Worm (Caenorhabditis elegans) whole organism, late embryonic: ENCODE measurements around the gene F16G10.13.

ENCODE experiments used
- C08G9.2 ChIP-seq: sonication (generic microtip); optimal IDR thresholded peaks from 2 replicates; lab custom pipeline; 2016; ENCODE audit warnings: mild to moderate bottlenecking, missing genetic modification characterization, moderate library complexity, missing compliant biosample characterization
- C38D4.7 ChIP-seq: fragments of 200-800 bp; sonication (Bioruptor generic); optimal IDR thresholded peaks from 2 replicates; lab custom pipeline; 2018; ENCODE audit warnings: mild to moderate bottlenecking, missing genetic modification characterization, moderate library complexity, missing compliant biosample characterization
- F13H6.1 ChIP-seq: sonication (generic microtip); optimal IDR thresholded peaks from 2 replicates; lab custom pipeline; 2016; ENCODE audit warnings: missing genetic modification characterization, missing compliant biosample characterization
- K02D7.2 ChIP-seq: sonication (generic microtip); optimal IDR thresholded peaks from 2 replicates; lab custom pipeline; 2017; ENCODE audit warnings: mild to moderate bottlenecking, missing genetic modification characterization, missing compliant biosample characterization
- K09A11.1 ChIP-seq: sonication (generic microtip); optimal IDR thresholded peaks from 2 replicates; lab custom pipeline; 2017; ENCODE audit warnings: antibody characterized with exemption, mild to moderate bottlenecking, missing genetic modification characterization, missing compliant biosample characterization; ENCODE audit not compliant: insufficient read depth
- T23F11.4 ChIP-seq: fragments of 200-800 bp; sonication (Bioruptor generic); optimal IDR thresholded peaks from 2 replicates; lab custom pipeline; 2018; ENCODE audit warnings: mild to moderate bottlenecking, missing genetic modification characterization, missing compliant biosample characterization
- ama-1 ChIP-seq: fragments of 150-350 bp; optimal IDR thresholded peaks from 2 replicates; lab custom pipeline; 2014
- ceh-14 ChIP-seq: sonication (generic microtip); optimal IDR thresholded peaks from 2 replicates; lab custom pipeline; 2016; ENCODE audit warnings: missing genotype, missing genetic modification characterization, missing compliant biosample characterization
- ceh-19 ChIP-seq: fragments of 200-800 bp; sonication (Bioruptor generic); optimal IDR thresholded peaks from 2 replicates; lab custom pipeline; 2018; ENCODE audit warnings: mild to moderate bottlenecking, missing genetic modification characterization, missing compliant biosample characterization
- ceh-22 ChIP-seq: sonication (generic microtip); optimal IDR thresholded peaks from 2 replicates; lab custom pipeline; 2017; ENCODE audit warnings: missing biosample characterization, missing genetic modification characterization
- ceh-24 ChIP-seq: sonication (generic microtip); optimal IDR thresholded peaks from 2 replicates; lab custom pipeline; 2016; ENCODE audit warnings: mild to moderate bottlenecking, missing genetic modification characterization, missing compliant biosample characterization
- ceh-30 ChIP-seq: fragments of 150-350 bp; optimal IDR thresholded peaks from 2 replicates; lab custom pipeline; 2014; ENCODE audit warnings: missing biosample characterization, missing genetic modification characterization
- ceh-31 ChIP-seq: sonication (generic microtip); optimal IDR thresholded peaks from 2 replicates; lab custom pipeline; 2016; ENCODE audit warnings: missing genetic modification characterization, missing compliant biosample characterization
- ceh-6 ChIP-seq: fragments of 200-800 bp; sonication (Bioruptor generic); optimal IDR thresholded peaks from 2 replicates; lab custom pipeline; 2018; ENCODE audit warnings: mild to moderate bottlenecking, missing genetic modification characterization, missing compliant biosample characterization
- ceh-9 ChIP-seq: sonication (generic microtip); optimal IDR thresholded peaks from 2 replicates; lab custom pipeline; 2016; ENCODE audit warnings: mild to moderate bottlenecking, missing genetic modification characterization, inconsistent platforms, missing compliant biosample characterization
- che-1 ChIP-seq: sonication (generic microtip); optimal IDR thresholded peaks from 2 replicates; lab custom pipeline; 2016; ENCODE audit warnings: mild to moderate bottlenecking, missing genetic modification characterization, missing compliant biosample characterization
- dmd-4 ChIP-seq: sonication (generic microtip); optimal IDR thresholded peaks from 2 replicates; lab custom pipeline; 2016; ENCODE audit warnings: borderline replicate concordance, missing genetic modification characterization, missing compliant biosample characterization
- dve-1 ChIP-seq: sonication (generic microtip); optimal IDR thresholded peaks from 2 replicates; lab custom pipeline; 2017; ENCODE audit warnings: antibody characterized with exemption, mild to moderate bottlenecking, missing genetic modification characterization, missing compliant biosample characterization
- elt-2 ChIP-seq: sonication (generic microtip); optimal IDR thresholded peaks from 2 replicates; lab custom pipeline; 2016; ENCODE audit warnings: missing genetic modification reagents, missing genetic modification characterization, missing compliant biosample characterization
- elt-4 ChIP-seq: sonication (generic microtip); optimal IDR thresholded peaks from 2 replicates; lab custom pipeline; 2016; ENCODE audit warnings: missing genetic modification characterization, missing compliant biosample characterization
- ets-4 ChIP-seq: sonication (generic microtip); optimal IDR thresholded peaks from 2 replicates; lab custom pipeline; 2016; ENCODE audit warnings: missing genetic modification characterization, missing compliant biosample characterization
- eyg-1 ChIP-seq: sonication (generic microtip); optimal IDR thresholded peaks from 2 replicates; lab custom pipeline; 2016; ENCODE audit warnings: missing genotype, missing genetic modification characterization, missing compliant biosample characterization
- fax-1 ChIP-seq: sonication (generic microtip); optimal IDR thresholded peaks from 2 replicates; lab custom pipeline; 2016; ENCODE audit warnings: missing genotype, missing genetic modification characterization, missing compliant biosample characterization
- fkh-6 ChIP-seq: sonication (generic microtip); optimal IDR thresholded peaks from 2 replicates; lab custom pipeline; 2016; ENCODE audit warnings: missing genetic modification characterization, missing compliant biosample characterization
- hlh-13 ChIP-seq: fragments of 200-800 bp; sonication (Bioruptor generic); optimal IDR thresholded peaks from 2 replicates; lab custom pipeline; 2018; ENCODE audit warnings: mild to moderate bottlenecking, missing genetic modification characterization, missing compliant biosample characterization
- hlh-30 ChIP-seq: sonication (generic microtip); optimal IDR thresholded peaks from 2 replicates; lab custom pipeline; 2017; ENCODE audit warnings: antibody characterized with exemption, missing genetic modification characterization, missing compliant biosample characterization; ENCODE audit not compliant: insufficient read depth
- hlh-6 ChIP-seq: sonication (generic microtip); optimal IDR thresholded peaks from 2 replicates; lab custom pipeline; 2016; ENCODE audit warnings: missing genotype, missing genetic modification characterization, missing compliant biosample characterization
- lim-6 ChIP-seq: sonication (generic microtip); optimal IDR thresholded peaks from 2 replicates; lab custom pipeline; 2016; ENCODE audit warnings: missing genetic modification characterization, missing compliant biosample characterization
- madf-2 ChIP-seq: sonication (generic microtip); optimal IDR thresholded peaks from 2 replicates; lab custom pipeline; 2017; ENCODE audit warnings: missing genetic modification characterization, missing compliant biosample characterization
- nfya-1 ChIP-seq: sonication (generic microtip); optimal IDR thresholded peaks from 2 replicates; lab custom pipeline; 2017; ENCODE audit warnings: missing genetic modification characterization, mild to moderate bottlenecking, missing compliant biosample characterization, antibody characterized with exemption, moderate library complexity
- nhr-11 ChIP-seq: fragments of 150-350 bp; optimal IDR thresholded peaks from 2 replicates; lab custom pipeline; 2014; ENCODE audit warnings: missing biosample characterization, missing genetic modification characterization
- nhr-232 ChIP-seq: sonication (generic microtip); optimal IDR thresholded peaks from 2 replicates; lab custom pipeline; 2016; ENCODE audit warnings: missing genetic modification characterization, missing compliant biosample characterization
- npax-4 ChIP-seq: sonication (generic microtip); optimal IDR thresholded peaks from 2 replicates; lab custom pipeline; 2016; ENCODE audit warnings: missing genetic modification characterization, missing compliant biosample characterization
- odd-2 ChIP-seq: sonication (generic microtip); optimal IDR thresholded peaks from 2 replicates; lab custom pipeline; 2017; ENCODE audit warnings: antibody characterized with exemption, mild to moderate bottlenecking, missing genetic modification characterization, missing compliant biosample characterization
- pag-3 ChIP-seq: sonication (generic microtip); optimal IDR thresholded peaks from 2 replicates; lab custom pipeline; 2016; ENCODE audit warnings: missing compliant biosample characterization, missing genetic modification characterization, borderline replicate concordance
- pha-2 ChIP-seq: sonication (generic microtip); optimal IDR thresholded peaks from 2 replicates; lab custom pipeline; 2017; ENCODE audit warnings: mild to moderate bottlenecking, missing genetic modification characterization, missing compliant biosample characterization
- pha-4 ChIP-seq: fragments of 150-350 bp; optimal IDR thresholded peaks from 2 replicates; lab custom pipeline; 2018; ENCODE audit warnings: missing biosample characterization, missing genetic modification reagents, missing genetic modification characterization
- pqm-1 ChIP-seq: sonication (generic microtip); optimal IDR thresholded peaks from 2 replicates; lab custom pipeline; 2016; ENCODE audit warnings: missing genetic modification characterization, missing compliant biosample characterization
- sdc-2 ChIP-seq: sonication (generic microtip); optimal IDR thresholded peaks from 2 replicates; lab custom pipeline; 2016; ENCODE audit warnings: missing genotype, missing genetic modification characterization, missing compliant biosample characterization
- sox-2 ChIP-seq: fragments of 200-800 bp; sonication (Bioruptor generic); IDR thresholded peaks from 2 replicates; pipeline ENCODE4 v1.3.6; 2022; ENCODE audit warnings: missing genetic modification reagents, missing genetic modification characterization, missing compliant biosample characterization
- sox-4 ChIP-seq: sonication (generic microtip); optimal IDR thresholded peaks from 2 replicates; lab custom pipeline; 2017; ENCODE audit warnings: mild to moderate bottlenecking, missing genetic modification characterization, inconsistent platforms, missing compliant biosample characterization
- ttx-3 ChIP-seq: sonication (generic microtip); optimal IDR thresholded peaks from 2 replicates; lab custom pipeline; 2016; ENCODE audit warnings: missing genetic modification reagents, missing genetic modification characterization, missing compliant biosample characterization
- unc-3 ChIP-seq, 2 experiments: fragments of 200-800 bp in 1 of 2; sonication (Bioruptor generic) in 1 of 2; sonication (generic microtip) in 1 of 2; conservative IDR thresholded peaks in 1 of 2; optimal IDR thresholded peaks in 1 of 2; 2 replicates each; pipeline versions ENCODE4 v1.3.6 to Lab custom; 2016 to 2022; ENCODE audit warnings: missing compliant biosample characterization in 2 of 2, missing genetic modification characterization in 2 of 2, missing genetic modification reagents in 1 of 2
- unc-86 ChIP-seq: sonication (generic microtip); optimal IDR thresholded peaks from 2 replicates; lab custom pipeline; 2016; ENCODE audit warnings: missing genetic modification characterization, missing compliant biosample characterization

The F16G10.13 gene

ce11 chrII:2417889-2418288 is 22.1 kb upstream of the F16G10.13 start, which contains the start of the genes F42G2.5 and F42G2.7:
Gene F42G2.5 (minus strand): TSS chrII:2417989.
Gene F42G2.7 (plus strand): TSS chrII:2418158.
- no peak for TF ChIP-seq elt-2 (tag; lab: Kevin White, UChicago)
- TF ChIP-seq madf-2 (tag; lab: Kevin White, UChicago) = no peak
- no peak for TF ChIP-seq sox-2 (GFP tag; lab: Robert Waterston, UW)
- no peak for TF ChIP-seq pha-2
- TF ChIP-seq unc-3 (GFP tag; conservative IDR thresholded peaks at IDR 0.05; lab: Robert Waterston, UW) = no peak
- no peak for TF ChIP-seq unc-3 (tag; optimal IDR thresholded peaks at IDR 0.05; lab: Kevin White, UChicago)
- no peak for TF ChIP-seq pag-3
- no peak for TF ChIP-seq ttx-3
- TF ChIP-seq lim-6 (tag; lab: Kevin White, UChicago) = no peak
- no peak for TF ChIP-seq elt-4 (tag; lab: Kevin White, UChicago)
- TF ChIP-seq dmd-4 (tag; lab: Kevin White, UChicago) = no peak
- TF ChIP-seq ceh-19 (GFP tag; lab: Kevin White, UChicago) = no peak
- no peak for TF ChIP-seq ceh-14 (tag; lab: Kevin White, UChicago)
- no peak for TF ChIP-seq hlh-6 (tag; lab: Kevin White, UChicago)
- TF ChIP-seq nhr-11 (tag; lab: Kevin White, UChicago) = no peak
- TF ChIP-seq T23F11.4 (GFP tag; lab: Kevin White, UChicago) = no peak
- no peak for TF ChIP-seq ceh-6 (GFP tag; lab: Kevin White, UChicago)
- no peak for TF ChIP-seq ceh-30 (tag; lab: Kevin White, UChicago)
- TF ChIP-seq eyg-1 (tag; lab: Kevin White, UChicago) = no peak
- TF ChIP-seq ceh-24 (tag; lab: Kevin White, UChicago) = no peak

ce11 chrII:2415439-2415838 is 19.7 kb upstream of the F16G10.13 start, which contains the start of gene fbxa-4:
Gene fbxa-4 (minus strand): TSS chrII:2415531.
- TF ChIP-seq fax-1 (tag; lab: Kevin White, UChicago) = no peak
- TF ChIP-seq K09A11.1 (tag; lab: Kevin White, UChicago) = no peak
- no peak for TF ChIP-seq sdc-2 (tag; lab: Kevin White, UChicago)
- no peak for TF ChIP-seq npax-4 (tag; lab: Kevin White, UChicago)
- no peak for TF ChIP-seq T23F11.4 (GFP tag; lab: Kevin White, UChicago)
- no peak for TF ChIP-seq madf-2 (tag; lab: Kevin White, UChicago)

ce11 chrII:2412649-2413048 is 16.9 kb upstream of the F16G10.13 start, which contains the start of gene fbxa-182:
Gene fbxa-182 (minus strand): TSS chrII:2412749.
- no peak for TF ChIP-seq pha-2
- TF ChIP-seq hlh-6 (tag; lab: Kevin White, UChicago) = no peak
- TF ChIP-seq ceh-31 = no peak
- TF ChIP-seq pqm-1 = no peak
- TF ChIP-seq ceh-24 (tag; lab: Kevin White, UChicago) = no peak
- TF ChIP-seq dve-1 (tag; lab: Kevin White, UChicago) = no peak
- no peak for TF ChIP-seq che-1 (tag; lab: Kevin White, UChicago)
- no peak for TF ChIP-seq lim-6 (tag; lab: Kevin White, UChicago)
- no peak for TF ChIP-seq K02D7.2 (tag; lab: Kevin White, UChicago)
- no peak for TF ChIP-seq ets-4
- TF ChIP-seq unc-3 (GFP tag; conservative IDR thresholded peaks at IDR 0.05; lab: Robert Waterston, UW) = no peak
- TF ChIP-seq unc-3 (tag; optimal IDR thresholded peaks at IDR 0.05; lab: Kevin White, UChicago) = no peak
- no peak for TF ChIP-seq fkh-6 (tag; lab: Kevin White, UChicago)
- no peak for TF ChIP-seq hlh-13 (GFP tag; lab: Kevin White, UChicago)
- TF ChIP-seq C08G9.2 (tag; lab: Kevin White, UChicago) = no peak
- TF ChIP-seq npax-4 (tag; lab: Kevin White, UChicago) = no peak
- no peak for TF ChIP-seq sox-4 (tag; lab: Kevin White, UChicago)
- no peak for TF ChIP-seq ama-1 (lab: Kevin White, UChicago)
- TF ChIP-seq unc-86 (tag; lab: Kevin White, UChicago) = no peak
- TF ChIP-seq, all 69 proteins: peak for 0

- no peak for TF ChIP-seq C08G9.2 (tag; lab: Kevin White, UChicago)
- no peak for TF ChIP-seq nfya-1
- no peak for TF ChIP-seq pha-4 (tag; lab: Kevin White, UChicago)
- TF ChIP-seq eyg-1 (tag; lab: Kevin White, UChicago) = no peak
- no peak for TF ChIP-seq ceh-19 (GFP tag; lab: Kevin White, UChicago)
- TF ChIP-seq ama-1 (lab: Kevin White, UChicago) = no peak
- no peak for TF ChIP-seq hlh-30
- no peak for TF ChIP-seq nhr-232 (tag; lab: Kevin White, UChicago)
- no peak for TF ChIP-seq ceh-22 (tag; lab: Kevin White, UChicago)
- TF ChIP-seq C38D4.7 = no peak
- no peak for TF ChIP-seq ceh-9 (tag; lab: Kevin White, UChicago)
- no peak for TF ChIP-seq dmd-4 (tag; lab: Kevin White, UChicago)
- TF ChIP-seq odd-2 (tag; lab: Kevin White, UChicago) = no peak
- TF ChIP-seq F13H6.1 = no peak
- no peak for TF ChIP-seq elt-4 (tag; lab: Kevin White, UChicago)
- TF ChIP-seq, all 69 proteins: peak for 0
Observed at ce11 chrII:2411555-2411954, 15.8 kb upstream of the F16G10.13 start.
